Fruit fly (Drosophila melanogaster) whole organism, wandering third instar larva: Measurements from ENCODE around the gene CG11425.

Source experiments
- Abd-B ChIP-seq: fragments of >200 bp; optimal IDR thresholded peaks from 2 replicates; lab custom pipeline; 2017; ENCODE audit warnings: missing biosample characterization, missing genetic modification characterization
- CG9705 ChIP-seq: fragments of 200-800 bp; sonication (Bioruptor generic); optimal IDR thresholded peaks from 2 replicates; lab custom pipeline; 2018; ENCODE audit warnings: missing biosample characterization, mild to moderate bottlenecking, missing genetic modification characterization
- Dfd ChIP-seq: fragments of >200 bp; optimal IDR thresholded peaks from 2 replicates; lab custom pipeline; 2017; ENCODE audit warnings: missing biosample characterization, missing genetic modification characterization
- Dif ChIP-seq: fragments of 200-275, 200-300 bp; sonication (Bioruptor generic); optimal IDR thresholded peaks from 2 replicates; lab custom pipeline; 2018; ENCODE audit warnings: missing biosample characterization, missing genetic modification characterization; ENCODE audit not compliant: partially characterized antibody
- GATAd ChIP-seq: sonication (Bioruptor generic); optimal IDR thresholded peaks from 2 replicates; lab custom pipeline; 2016; ENCODE audit warnings: missing biosample characterization, missing genetic modification characterization
- HLH106 ChIP-seq: fragments of 200-800 bp; optimal IDR thresholded peaks from 3 replicates; lab custom pipeline; 2019; ENCODE audit warnings: missing biosample characterization, mild to moderate bottlenecking, missing genetic modification characterization, moderate library complexity
- Hr78 ChIP-seq: fragments of >200 bp; optimal IDR thresholded peaks from 2 replicates; lab custom pipeline; 2017; ENCODE audit warnings: missing biosample characterization, missing genetic modification characterization
- Hr83 ChIP-seq: fragments of 200-300 bp; sonication (Bioruptor generic); optimal IDR thresholded peaks from 2 replicates; lab custom pipeline; 2016; ENCODE audit warnings: missing biosample characterization, mild to moderate bottlenecking, missing genetic modification characterization, moderate library complexity; ENCODE audit not compliant: poor library complexity, severe bottlenecking
- Jra ChIP-seq: sonication (Bioruptor generic); optimal IDR thresholded peaks from 2 replicates; lab custom pipeline; 2016; ENCODE audit warnings: missing biosample characterization, missing genetic modification characterization
- Mio ChIP-seq: sonication (Bioruptor generic); optimal IDR thresholded peaks from 2 replicates; lab custom pipeline; 2016; ENCODE audit warnings: missing biosample characterization, missing genetic modification characterization
- Myc ChIP-seq: fragments of >200 bp; optimal IDR thresholded peaks from 2 replicates; lab custom pipeline; 2017
- N ChIP-seq: fragments of >200 bp; optimal IDR thresholded peaks from 2 replicates; lab custom pipeline; 2018; ENCODE audit warnings: missing biosample characterization, missing external identifiers, missing genetic modification characterization
- OdsH ChIP-seq: fragments of 200-800 bp; sonication (Bioruptor generic); optimal IDR thresholded peaks from 2 replicates; lab custom pipeline; 2016; ENCODE audit warnings: missing biosample characterization, mild to moderate bottlenecking, missing genetic modification characterization
- Rel ChIP-seq, 2 experiments: fragments of 200-800 bp; sonication (Bioruptor generic) in 1 of 2; optimal IDR thresholded peaks; 2 replicates in 1 of 2; 3 replicates in 1 of 2; lab custom pipeline; 2016 to 2019; ENCODE audit warnings: mild to moderate bottlenecking in 2 of 2, missing biosample characterization in 2 of 2, missing genetic modification characterization in 2 of 2, moderate library complexity in 1 of 2
- Sp1 ChIP-seq: fragments of 200-800 bp; sonication (Bioruptor generic); optimal IDR thresholded peaks from 3 replicates; lab custom pipeline; 2019; ENCODE audit warnings: missing biosample characterization, mild to moderate bottlenecking, missing genetic modification characterization, moderate library complexity
- br ChIP-seq: fragments of 200-800 bp; sonication (Bioruptor generic); optimal IDR thresholded peaks from 2 replicates; lab custom pipeline; 2016; ENCODE audit warnings: missing biosample characterization, missing genetic modification characterization
- dl ChIP-seq, 2 experiments: fragments of 175-275, 200-275 bp in 1 of 2; fragments of 200-275 bp in 1 of 2; sonication (Bioruptor generic); optimal IDR thresholded peaks; lab custom pipeline; 2018; ENCODE audit warnings: mild to moderate bottlenecking in 2 of 2, missing biosample characterization in 2 of 2, missing genetic modification characterization in 2 of 2, moderate library complexity in 2 of 2; ENCODE audit not compliant: partially characterized antibody in 2 of 2, insufficient read depth in 1 of 2
- dsf ChIP-seq: sonication (Bioruptor generic); optimal IDR thresholded peaks from 2 replicates; lab custom pipeline; 2016; ENCODE audit warnings: missing biosample characterization, missing genetic modification characterization, borderline replicate concordance
- ey ChIP-seq: fragments of 200-800 bp; sonication (Bioruptor generic); optimal IDR thresholded peaks from 2 replicates; lab custom pipeline; 2016; ENCODE audit warnings: missing biosample characterization, missing genetic modification characterization
- foxo ChIP-seq, 2 experiments: fragments of 200-800 bp; sonication (Bioruptor generic); optimal IDR thresholded peaks; 2 replicates in 1 of 2; 3 replicates in 1 of 2; lab custom pipeline; 2016 to 2017; ENCODE audit warnings: missing biosample characterization in 2 of 2, missing genetic modification characterization in 2 of 2
- h ChIP-seq: fragments of 200-800 bp; sonication (Bioruptor generic); optimal IDR thresholded peaks from 3 replicates; lab custom pipeline; 2016; ENCODE audit warnings: missing biosample characterization, mild to moderate bottlenecking, missing genetic modification characterization
- jim ChIP-seq: fragments of 175-275, 200-325 bp; sonication (Bioruptor generic); optimal IDR thresholded peaks from 2 replicates; lab custom pipeline; 2016; ENCODE audit warnings: missing biosample characterization, mild to moderate bottlenecking, missing genetic modification characterization
- lola ChIP-seq: fragments of >200 bp; optimal IDR thresholded peaks from 2 replicates; lab custom pipeline; 2017; ENCODE audit warnings: missing biosample characterization, missing genetic modification characterization
- pan ChIP-seq: fragments of >200 bp; optimal IDR thresholded peaks from 2 replicates; lab custom pipeline; 2017
- psq ChIP-seq: fragments of 200-800 bp; sonication (Bioruptor generic); optimal IDR thresholded peaks from 3 replicates; lab custom pipeline; 2017; ENCODE audit warnings: missing biosample characterization, mild to moderate bottlenecking, missing genetic modification characterization, moderate library complexity
- sage ChIP-seq: fragments of 200-800 bp; sonication (Bioruptor generic); optimal IDR thresholded peaks from 2 replicates; lab custom pipeline; 2016; ENCODE audit warnings: missing biosample characterization, mild to moderate bottlenecking, missing genetic modification characterization
- sv ChIP-seq: fragments of 200-800 bp; sonication (Bioruptor generic); optimal IDR thresholded peaks from 3 replicates; lab custom pipeline; 2016; ENCODE audit warnings: missing biosample characterization, missing genetic modification characterization
- tai ChIP-seq: sonication (Bioruptor generic); optimal IDR thresholded peaks from 2 replicates; lab custom pipeline; 2016; ENCODE audit warnings: missing biosample characterization, missing genetic modification characterization
- usp ChIP-seq: fragments of >200 bp; optimal IDR thresholded peaks from 2 replicates; lab custom pipeline; 2017; ENCODE audit warnings: missing biosample characterization, missing genetic modification characterization
- woc ChIP-seq: sonication (Bioruptor generic); optimal IDR thresholded peaks from 2 replicates; lab custom pipeline; 2016; ENCODE audit warnings: missing biosample characterization, mild to moderate bottlenecking, missing genetic modification characterization

The CG11425 gene

DNA sequence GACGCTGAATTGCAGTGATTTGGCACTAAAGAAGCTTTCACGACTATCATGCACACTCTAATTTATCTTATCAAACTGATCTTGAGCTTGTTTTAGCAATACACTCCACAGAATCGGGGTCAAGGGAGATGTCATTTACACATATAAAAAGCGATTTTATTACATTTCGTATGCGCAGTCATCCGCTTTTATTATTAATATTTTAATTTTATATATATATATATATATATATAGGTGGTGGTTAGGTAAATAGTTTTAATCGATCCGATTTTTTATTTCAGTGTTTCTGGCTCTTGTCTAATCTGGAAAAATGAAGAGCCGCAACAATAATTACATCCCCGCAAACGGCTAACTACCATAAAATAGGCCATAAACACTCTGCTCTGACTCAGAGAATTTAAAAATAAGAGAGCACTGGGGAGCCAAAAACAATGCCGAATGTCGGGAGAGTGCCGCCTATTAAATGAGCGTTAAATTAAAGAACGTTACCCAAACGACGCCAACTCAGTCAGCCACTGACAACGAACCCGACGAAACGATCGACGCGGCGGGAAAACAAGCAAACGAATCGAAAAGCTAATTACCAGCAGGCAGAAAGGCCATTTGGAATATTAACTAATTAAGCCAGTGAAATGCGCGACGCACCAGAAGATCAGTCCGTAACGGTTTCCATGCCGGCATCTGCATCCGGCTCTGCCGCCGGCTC lies 2.9 kb upstream of the CG11425 start (continued):
- TF ChIP-seq GATAd (GFP tag; lab: Kevin White, UChicago) (no peak), ey (GFP tag; lab: Kevin White, UChicago) (no peak), br (GFP tag; lab: Kevin White, UChicago) (no peak), dsf (GFP tag; lab: Kevin White, UChicago) (no peak), pan (lab: Kevin White, UChicago) (no peak), Hr83 (GFP tag; lab: Kevin White, UChicago) (no peak), sv (GFP tag; lab: Kevin White, UChicago) (no peak), Abd-B (GFP tag; lab: Kevin White, UChicago) (no peak), h (GFP tag; lab: Kevin White, UChicago) (no peak), N (GFP tag; lab: Kevin White, UChicago) (no peak)

DNA sequence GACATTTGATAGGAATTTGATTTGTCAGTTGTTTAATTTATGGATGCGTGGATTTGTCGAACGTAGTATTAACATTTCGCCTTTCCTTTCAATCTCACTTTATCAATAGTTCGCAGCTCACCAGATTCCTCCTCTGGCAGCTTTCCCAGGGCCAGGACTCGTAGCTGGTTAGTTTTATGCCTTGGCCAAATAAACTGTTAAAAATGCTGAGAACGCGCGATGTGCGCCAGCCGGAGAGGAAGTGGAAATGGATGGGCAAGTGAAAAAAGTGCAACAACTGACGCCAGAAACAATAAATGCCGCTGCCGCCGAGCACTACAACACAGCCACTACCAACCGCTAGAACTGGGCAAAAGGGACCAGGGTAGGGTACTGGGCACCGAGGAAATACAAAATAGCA lies 8.9 kb downstream of the CG11425 start:
- TF ChIP-seq Dif (GFP tag; lab: Kevin White, UChicago) (no peak), Rel (GFP tag; optimal IDR thresholded peaks at IDR 0.05; lab: Kevin White, UChicago) (no peak), Rel (tag; optimal IDR thresholded peaks at IDR 0.05; lab: Kevin White, UChicago) (no peak), Dfd (no peak), ey (GFP tag; lab: Kevin White, UChicago) (no peak), pan (lab: Kevin White, UChicago) (no peak), dsf (GFP tag; lab: Kevin White, UChicago) (no peak)

DNA sequence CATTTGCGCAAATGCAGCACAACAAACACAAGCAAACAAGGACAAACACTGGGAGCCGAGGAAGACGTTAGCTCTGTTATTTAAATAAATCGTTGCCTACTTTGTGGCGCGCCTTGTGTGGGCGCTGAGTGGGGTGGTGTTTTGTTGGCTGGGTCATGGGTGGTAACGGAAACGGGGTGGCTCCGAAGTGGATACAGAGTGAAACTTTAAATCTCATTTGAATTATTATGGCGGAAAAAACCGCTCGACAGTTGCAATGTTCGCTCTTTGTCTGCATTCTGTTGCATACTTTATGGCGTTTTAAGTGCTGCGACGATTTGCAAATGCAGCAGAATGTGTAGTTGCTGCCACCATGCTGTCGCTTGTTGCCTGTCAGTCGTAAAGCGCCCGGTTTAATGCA lies 23.0 kb downstream of the CG11425 start:
- TF ChIP-seq Hr83 (GFP tag; lab: Kevin White, UChicago), result no peak
- no peak for TF ChIP-seq ey (GFP tag; lab: Kevin White, UChicago)
- TF ChIP-seq CG9705, result no peak
- TF ChIP-seq Sp1, result no peak
- TF ChIP-seq psq (GFP tag; lab: Kevin White, UChicago), result no peak
- TF ChIP-seq N (GFP tag; lab: Kevin White, UChicago), result no peak
- no peak for TF ChIP-seq Jra (GFP tag; lab: Kevin White, UChicago)

DNA sequence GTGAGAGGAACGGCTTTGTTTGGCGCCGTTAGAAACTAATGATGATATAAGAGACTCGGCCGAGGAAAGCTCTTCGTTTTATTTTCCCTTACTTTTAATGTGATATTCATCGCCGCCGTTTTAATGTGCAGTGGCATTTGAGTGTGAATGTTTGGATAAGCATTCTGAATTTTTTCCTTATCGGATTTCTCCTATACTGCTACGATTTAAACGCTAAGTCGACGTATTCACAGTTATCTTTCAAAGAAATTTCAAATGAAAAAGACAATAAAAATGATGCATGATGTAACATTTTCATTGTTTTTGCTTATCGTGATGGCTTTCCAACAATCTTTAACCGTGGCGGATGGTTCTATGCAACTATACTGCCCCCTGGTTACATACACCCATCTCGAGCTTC lies 26.7 kb downstream of the CG11425 start, which contains the start of gene CG43312:
TSS of gene CG43312 (plus strand) at position 301 of the 400 bp plus-strand sequence.
- TF ChIP-seq Mio (GFP tag; lab: Kevin White, UChicago), result no peak
- no peak for TF ChIP-seq sv (GFP tag; lab: Kevin White, UChicago)
- TF ChIP-seq Abd-B (GFP tag; lab: Kevin White, UChicago), result no peak
- no peak for TF ChIP-seq Dif (GFP tag; lab: Kevin White, UChicago)
- no peak for TF ChIP-seq usp (GFP tag; lab: Kevin White, UChicago)

DNA sequence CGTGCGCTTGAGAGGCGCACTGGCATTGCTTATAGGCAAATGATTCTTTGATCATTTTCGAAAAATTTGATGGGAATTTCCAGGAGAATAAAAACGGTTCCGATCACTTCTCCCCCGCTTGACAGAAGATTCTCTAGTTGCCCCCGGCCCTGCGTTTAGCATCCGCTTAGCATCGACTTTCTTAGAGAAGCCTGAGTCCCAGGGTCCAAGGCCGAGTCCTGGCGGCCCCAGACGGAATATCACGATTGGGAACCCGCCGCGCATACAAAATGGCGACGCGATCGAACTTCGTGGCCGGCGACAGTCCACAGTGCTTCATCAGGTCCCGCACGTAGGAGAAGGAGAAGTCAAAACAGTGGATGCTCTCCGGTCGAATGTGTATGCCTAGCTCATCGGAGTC lies 29.1 kb downstream of the CG11425 start, which contains the start of gene CG43331:
TSS of gene CG43331 (minus strand) at position 101 of the 400 bp plus-strand sequence.
- no peak for TF ChIP-seq OdsH (GFP tag; lab: Kevin White, UChicago)
- TF ChIP-seq tai (GFP tag; lab: Kevin White, UChicago), result no peak
- no peak for TF ChIP-seq dl (GFP tag; optimal IDR thresholded peaks at IDR 0.05; lab: Kevin White, UChicago; ENCODE audit: insufficient read depth in 1 of 2, partially characterized antibody in 2 of 2)
- no peak for TF ChIP-seq N (GFP tag; lab: Kevin White, UChicago)
- no peak for TF ChIP-seq ey (GFP tag; lab: Kevin White, UChicago)
- TF ChIP-seq Abd-B (GFP tag; lab: Kevin White, UChicago), result no peak
- TF ChIP-seq Sp1, result no peak
- no peak for TF ChIP-seq HLH106 (tag; lab: Kevin White, UChicago)
- no peak for TF ChIP-seq jim (GFP tag; lab: Kevin White, UChicago)
- no peak for TF ChIP-seq Jra (GFP tag; lab: Kevin White, UChicago)
- no peak for TF ChIP-seq lola (GFP tag; lab: Kevin White, UChicago)
- TF ChIP-seq Mio (GFP tag; lab: Kevin White, UChicago), result no peak

DNA sequence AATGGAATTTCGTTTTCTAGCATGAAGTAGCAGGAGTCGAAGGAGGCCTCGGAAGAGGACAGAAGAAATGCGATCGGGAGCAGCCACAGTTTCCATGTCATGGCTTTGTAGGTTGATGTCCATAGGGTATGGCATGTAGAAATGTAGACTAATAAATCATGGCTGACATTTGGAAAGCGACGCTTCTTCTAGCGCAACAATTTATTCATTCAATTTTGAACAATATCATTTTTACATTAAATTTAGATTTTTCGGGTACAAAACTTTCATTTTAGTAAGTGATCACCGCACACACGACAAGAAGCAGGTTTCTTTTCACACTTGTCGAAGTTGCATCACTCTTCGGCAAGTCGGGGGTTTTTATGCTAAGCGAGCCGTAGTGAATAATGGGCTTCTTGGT lies 29.7 kb downstream of the CG11425 start, which contains the start of gene CG43330:
TSS of gene CG43330 (minus strand) at position 101 of the 400 bp plus-strand sequence.
- TF ChIP-seq Hr78 (GFP tag; lab: Kevin White, UChicago) (no peak), sage (GFP tag; lab: Kevin White, UChicago) (no peak), woc (GFP tag; lab: Kevin White, UChicago) (no peak), psq (GFP tag; lab: Kevin White, UChicago) (no peak), Myc (no peak), dsf (GFP tag; lab: Kevin White, UChicago) (no peak), Rel (GFP tag; optimal IDR thresholded peaks at IDR 0.05; lab: Kevin White, UChicago) (no peak), Rel (tag; optimal IDR thresholded peaks at IDR 0.05; lab: Kevin White, UChicago) (no peak), Dfd (no peak), foxo (GFP tag; optimal IDR thresholded peaks at IDR 0.05; lab: Kevin White, UChicago) (no peak)
